Worm (Caenorhabditis elegans) whole organism, young adult: ENCODE data around the gene ogdh-2.

ENCODE experiments used
- B0019.2 ChIP-seq: fragments of 200-800 bp; sonication (Bioruptor generic); conservative IDR thresholded peaks from 2 replicates; pipeline ENCODE4 v1.3.6; 2022; ENCODE audit warnings: missing genetic modification reagents, missing genetic modification characterization, missing compliant biosample characterization
- D2030.7 ChIP-seq: fragments of 200-800 bp; sonication (Bioruptor generic); IDR thresholded peaks from 2 replicates; pipeline ENCODE4 v1.3.6; 2022; ENCODE audit warnings: missing genetic modification reagents, missing genetic modification characterization, missing compliant biosample characterization
- F33H1.4 ChIP-seq: fragments of 200-800 bp; sonication (Bioruptor generic); IDR thresholded peaks from 2 replicates; pipeline ENCODE4 v1.3.6; 2022; ENCODE audit warnings: missing genetic modification reagents, missing genetic modification characterization, missing compliant biosample characterization
- F57A8.1 ChIP-seq: fragments of 200-800 bp; sonication (Bioruptor generic); optimal IDR thresholded peaks from 2 replicates; lab custom pipeline; 2018; ENCODE audit warnings: mild to moderate bottlenecking, missing genetic modification characterization, moderate library complexity, missing compliant biosample characterization
- K12H6.12 ChIP-seq: fragments of 200-800 bp; sonication (Bioruptor generic); optimal IDR thresholded peaks from 2 replicates; lab custom pipeline; 2018; ENCODE audit warnings: mild to moderate bottlenecking, missing genetic modification characterization, missing compliant biosample characterization
- Y53G8AR.9 ChIP-seq: fragments of 200-800 bp; sonication (Bioruptor generic); conservative IDR thresholded peaks from 2 replicates; pipeline ENCODE4 v1.3.6; 2022; ENCODE audit warnings: missing genetic modification reagents, missing genetic modification characterization, missing compliant biosample characterization
- Y56A3A.18 ChIP-seq: fragments of 200-800 bp; sonication (Bioruptor generic); IDR thresholded peaks from 2 replicates; pipeline ENCODE4 v1.3.6; 2022; ENCODE audit warnings: missing genetic modification reagents, missing genetic modification characterization, missing compliant biosample characterization
- ZK185.1 ChIP-seq: sonication (generic microtip); optimal IDR thresholded peaks from 2 replicates; lab custom pipeline; 2016; ENCODE audit warnings: mild to moderate bottlenecking, missing genetic modification characterization, missing compliant biosample characterization; ENCODE audit not compliant: poor library complexity, severe bottlenecking
- akir-1 ChIP-seq: fragments of 200-800 bp; sonication (Bioruptor generic); optimal IDR thresholded peaks from 2 replicates; lab custom pipeline; 2018; ENCODE audit warnings: mild to moderate bottlenecking, missing genetic modification characterization, moderate library complexity, missing compliant biosample characterization
- attf-3 ChIP-seq: fragments of 200-800 bp; sonication (Bioruptor generic); conservative IDR thresholded peaks from 2 replicates; pipeline ENCODE4 v1.3.6; 2022; ENCODE audit warnings: missing genetic modification reagents, missing genetic modification characterization, missing compliant biosample characterization
- attf-5 ChIP-seq: fragments of 200-800 bp; sonication (Bioruptor generic); optimal IDR thresholded peaks from 2 replicates; lab custom pipeline; 2018; ENCODE audit warnings: mild to moderate bottlenecking, missing genetic modification characterization, missing compliant biosample characterization
- bed-2 ChIP-seq: fragments of 200-800 bp; sonication (Bioruptor generic); IDR thresholded peaks from 2 replicates; pipeline ENCODE4 v1.3.6; 2022; ENCODE audit warnings: missing genetic modification reagents, missing genetic modification characterization, missing compliant biosample characterization
- ceh-27 ChIP-seq: fragments of 200-800 bp; sonication (Bioruptor generic); optimal IDR thresholded peaks from 2 replicates; lab custom pipeline; 2018; ENCODE audit warnings: mild to moderate bottlenecking, missing genetic modification characterization, moderate library complexity, missing compliant biosample characterization
- ceh-58 ChIP-seq: fragments of 200-800 bp; sonication (Bioruptor generic); IDR thresholded peaks from 2 replicates; pipeline ENCODE4 v1.3.6; 2022; ENCODE audit warnings: missing genetic modification characterization, missing compliant biosample characterization
- chd-7 ChIP-seq: sonication (generic microtip); optimal IDR thresholded peaks from 2 replicates; lab custom pipeline; 2016; ENCODE audit warnings: mild to moderate bottlenecking, missing genetic modification characterization, moderate library complexity, missing compliant biosample characterization
- dox-1 ChIP-seq: fragments of 200-800 bp; sonication (Bioruptor generic); IDR thresholded peaks from 2 replicates; pipeline ENCODE4 v1.3.6; 2022; ENCODE audit warnings: missing genetic modification reagents, missing genetic modification characterization, missing compliant biosample characterization
- dpl-1 ChIP-seq: fragments of 150-350 bp; optimal IDR thresholded peaks from 2 replicates; lab custom pipeline; 2014; ENCODE audit warnings: missing biosample characterization, missing genetic modification reagents, missing genetic modification characterization
- efl-1 ChIP-seq: fragments of 150-350 bp; optimal IDR thresholded peaks from 2 replicates; lab custom pipeline; 2014; ENCODE audit warnings: missing biosample characterization, missing genetic modification reagents, missing genetic modification characterization
- ekl-4 ChIP-seq: fragments of 200-800 bp; sonication (Bioruptor generic); IDR thresholded peaks from 2 replicates; pipeline ENCODE4 v1.3.6; 2022; ENCODE audit warnings: missing genetic modification reagents, missing genetic modification characterization, missing compliant biosample characterization
- fkh-3 ChIP-seq: sonication (generic microtip); optimal IDR thresholded peaks from 2 replicates; lab custom pipeline; 2016; ENCODE audit warnings: mild to moderate bottlenecking, missing genetic modification characterization, missing compliant biosample characterization
- him-1 ChIP-seq: sonication (generic microtip); optimal IDR thresholded peaks from 2 replicates; lab custom pipeline; 2016; ENCODE audit warnings: missing genotype, missing genetic modification reagents, missing genetic modification characterization, missing compliant biosample characterization
- hmg-20 ChIP-seq: fragments of 200-800 bp; sonication (Bioruptor generic); IDR thresholded peaks from 2 replicates; pipeline ENCODE4 v1.3.6; 2022; ENCODE audit warnings: missing genetic modification reagents, missing genetic modification characterization, missing compliant biosample characterization
- lag-1 ChIP-seq: fragments of 200-800 bp; sonication (Bioruptor generic); IDR thresholded peaks from 2 replicates; pipeline ENCODE4 v1.3.6; 2022; ENCODE audit warnings: missing genetic modification reagents, missing genetic modification characterization, missing compliant biosample characterization
- lin-35 ChIP-seq, 3 experiments: fragments of 150-350 bp in 2 of 3; sonication (generic microtip) in 1 of 3; optimal IDR thresholded peaks; 2 replicates each; lab custom pipeline; 2014 to 2018; ENCODE audit warnings: missing biosample characterization in 3 of 3, missing genetic modification characterization in 3 of 3, missing genetic modification reagents in 3 of 3
- lin-54 ChIP-seq: fragments of 200-800 bp; sonication (Bioruptor generic); optimal IDR thresholded peaks from 2 replicates; lab custom pipeline; 2018; ENCODE audit warnings: mild to moderate bottlenecking, missing genetic modification characterization, missing compliant biosample characterization
- madf-3 ChIP-seq: fragments of 200-800 bp; sonication (Bioruptor generic); IDR thresholded peaks from 2 replicates; pipeline ENCODE4 v1.3.6; 2022; ENCODE audit warnings: missing genetic modification reagents, missing genetic modification characterization, missing compliant biosample characterization
- madf-6 ChIP-seq: fragments of 200-800 bp; sonication (Bioruptor generic); IDR thresholded peaks from 2 replicates; pipeline ENCODE4 v1.3.6; 2022; ENCODE audit warnings: missing genetic modification reagents, missing genetic modification characterization, missing compliant biosample characterization
- madf-8 ChIP-seq: fragments of 200-800 bp; sonication (Bioruptor generic); conservative IDR thresholded peaks from 2 replicates; pipeline ENCODE4 v1.3.6; 2022; ENCODE audit warnings: missing genetic modification reagents, missing genetic modification characterization, missing compliant biosample characterization
- mcd-1 ChIP-seq: fragments of 200-800 bp; sonication (Bioruptor generic); IDR thresholded peaks from 2 replicates; pipeline ENCODE4 v1.3.6; 2022; ENCODE audit warnings: missing genetic modification reagents, missing genetic modification characterization, missing compliant biosample characterization
- nhr-27 ChIP-seq: fragments of 200-800 bp; sonication (Bioruptor generic); optimal IDR thresholded peaks from 2 replicates; lab custom pipeline; 2018; ENCODE audit warnings: mild to moderate bottlenecking, missing genetic modification characterization, moderate library complexity, missing compliant biosample characterization
- nhr-90 ChIP-seq: sonication (generic microtip); optimal IDR thresholded peaks from 2 replicates; lab custom pipeline; 2016; ENCODE audit warnings: missing genotype, mild to moderate bottlenecking, missing genetic modification characterization, missing compliant biosample characterization
- pbrm-1 ChIP-seq: fragments of 200-800 bp; sonication (Bioruptor generic); IDR thresholded peaks from 2 replicates; pipeline ENCODE4 v1.3.6; 2022; ENCODE audit warnings: missing genetic modification reagents, missing genetic modification characterization, missing compliant biosample characterization
- rpc-1 ChIP-seq, 2 experiments: fragments of 150-350 bp in 1 of 2; sonication (generic microtip) in 1 of 2; optimal IDR thresholded peaks; 2 replicates each; lab custom pipeline; 2014 to 2018; ENCODE audit warnings: missing biosample characterization in 1 of 2, missing genetic modification characterization in 1 of 2, missing genetic modification reagents in 1 of 2, missing genotype in 1 of 2
- sdz-38 ChIP-seq: sonication (generic microtip); optimal IDR thresholded peaks from 2 replicates; lab custom pipeline; 2016; ENCODE audit warnings: missing genotype, missing genetic modification characterization, missing compliant biosample characterization
- snpc-1.3 ChIP-seq: sonication (generic microtip); optimal IDR thresholded peaks from 2 replicates; lab custom pipeline; 2017; ENCODE audit warnings: missing genetic modification characterization, mild to moderate bottlenecking, missing compliant biosample characterization, antibody characterized with exemption, moderate library complexity, missing genotype, missing genetic modification reagents; ENCODE audit not compliant: insufficient read depth
- tbp1 ChIP-seq: fragments of 200-800 bp; sonication (Bioruptor generic); optimal IDR thresholded peaks from 2 replicates; lab custom pipeline; 2018; ENCODE audit warnings: mild to moderate bottlenecking, missing genetic modification characterization, missing compliant biosample characterization
- tlf-1 ChIP-seq: fragments of 200-800 bp; sonication (Bioruptor generic); optimal IDR thresholded peaks from 2 replicates; lab custom pipeline; 2018; ENCODE audit warnings: mild to moderate bottlenecking, missing genetic modification characterization, missing compliant biosample characterization
- zfh-2 ChIP-seq: fragments of 200-800 bp; sonication (Bioruptor generic); conservative IDR thresholded peaks from 2 replicates; pipeline ENCODE4 v1.3.6; 2022; ENCODE audit warnings: missing genetic modification reagents, missing genetic modification characterization, missing compliant biosample characterization
- ztf-18 ChIP-seq: sonication (generic microtip); optimal IDR thresholded peaks from 2 replicates; lab custom pipeline; 2016; ENCODE audit warnings: missing genotype, mild to moderate bottlenecking, missing genetic modification characterization, missing compliant biosample characterization

ogdh-2 gene

DNA sequence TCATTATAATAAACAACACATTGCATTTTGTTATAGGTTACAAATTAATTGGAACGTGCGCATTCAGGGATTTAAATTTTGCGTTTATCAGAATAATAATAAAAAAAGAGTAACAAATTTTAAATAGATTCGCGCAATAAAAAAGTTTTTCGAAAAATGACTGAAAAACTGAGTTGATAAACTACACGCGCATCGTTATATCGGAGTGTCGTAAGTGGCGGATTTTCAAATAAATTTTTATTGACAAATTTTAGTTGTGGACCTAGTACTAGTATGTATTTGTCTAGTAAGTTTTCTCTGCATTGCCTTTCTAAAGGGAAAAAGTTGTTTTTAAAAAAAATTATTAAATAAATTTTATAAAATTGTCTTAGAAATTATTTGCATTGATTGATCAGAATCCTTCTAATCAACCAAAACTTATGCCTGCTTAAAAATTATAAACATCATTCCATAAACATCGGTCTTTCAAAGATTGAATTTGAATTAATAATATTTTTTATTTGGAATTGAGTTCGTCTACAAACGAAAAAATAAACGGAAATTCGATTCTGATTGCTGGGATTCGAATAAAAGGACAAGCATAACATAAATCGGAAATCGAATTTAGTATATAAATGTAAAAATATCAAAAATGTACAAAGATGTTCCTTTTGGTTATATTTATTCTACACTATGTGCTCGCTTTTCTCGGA is 9.9 kb upstream of the ogdh-2 start, which contains the start of gene srd-4:
srd-4 (plus strand) TSS at position 642 of the 692 bp plus-strand sequence.
- TF ChIP-seq efl-1 (GFP tag; lab: Kevin White, UChicago): peak; percentile 47
- TF ChIP-seq attf-3: peak; percentile 90
- TF ChIP-seq lin-54 (GFP tag; lab: Kevin White, UChicago): peak; percentile 81
- TF ChIP-seq lin-35 (GFP tag; optimal IDR thresholded peaks at IDR 0.05; lab: Kevin White, UChicago): peak in 1 of 3 experiments; percentile 55
- no peak for TF ChIP-seq F57A8.1 (GFP tag; lab: Kevin White, UChicago)
- no peak for TF ChIP-seq ZK185.1 (tag; lab: Kevin White, UChicago)
- peak; percentile 34 for TF ChIP-seq dpl-1 (GFP tag; lab: Kevin White, UChicago)

DNA sequence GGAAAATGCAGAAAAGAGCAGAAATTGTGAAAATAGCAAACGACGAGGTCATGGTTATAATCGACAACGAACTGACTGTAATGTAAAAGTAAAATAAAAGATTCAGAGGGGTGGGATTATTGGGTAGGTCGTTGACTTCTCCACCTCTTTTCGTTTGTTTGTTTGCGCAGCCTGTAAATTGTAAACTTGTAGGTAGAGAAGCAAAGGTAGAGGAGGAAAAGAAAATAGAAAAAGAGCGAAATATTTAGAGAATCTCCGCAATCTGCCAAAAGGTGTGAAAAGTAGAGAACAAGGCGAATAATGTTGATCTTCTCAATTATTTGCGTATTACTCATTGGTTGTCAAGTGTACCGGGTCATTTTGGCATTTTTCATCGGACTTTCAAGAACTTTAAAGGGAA is 7.0 kb upstream of the ogdh-2 start, which contains the start of gene ZK863.8:
ZK863.8 (minus strand) TSS at position 173 of the 400 bp plus-strand sequence.
- TF ChIP-seq ZK185.1 (tag; lab: Kevin White, UChicago) (no peak), ekl-4 (no peak)

DNA sequence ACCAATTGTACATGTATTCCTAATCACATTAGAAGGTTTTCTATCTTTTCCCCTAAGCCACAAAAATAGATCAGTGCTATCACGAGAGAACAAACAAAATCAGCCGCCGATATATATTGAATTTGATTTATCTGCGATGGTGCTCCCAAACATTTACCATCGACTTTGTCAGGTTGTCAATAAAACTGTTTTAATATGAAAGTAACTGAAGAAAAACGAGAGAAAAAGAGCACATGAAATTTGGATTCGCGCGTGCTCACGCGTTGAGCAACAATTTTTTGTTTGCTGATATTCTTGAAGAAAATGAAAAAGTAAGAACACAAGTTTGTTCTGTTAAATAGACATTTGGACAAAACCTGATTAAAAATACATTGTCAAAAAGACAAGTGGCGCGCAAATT is 5.5 kb upstream of the ogdh-2 start:
- TF ChIP-seq F57A8.1 (GFP tag; lab: Kevin White, UChicago) (no peak), nhr-27 (tag; lab: Kevin White, UChicago) (no peak)
- TF ChIP-seq, all 124 proteins: peak for 0

ce11 chrV:12190943-12191569 is 3.3 kb upstream of the ogdh-2 start, which contains the start of gene dpy-30:
TSS of gene dpy-30 (plus strand) at chrV:12191519.
- TF ChIP-seq sdz-38 (tag; lab: Kevin White, UChicago) (no peak), K12H6.12 (tag; lab: Kevin White, UChicago) (no peak), chd-7 (tag; lab: Kevin White, UChicago) (no peak), ceh-58 (GFP tag; lab: Robert Waterston, UW) (no peak), ztf-18 (tag; lab: Kevin White, UChicago) (peak; percentile 10), F33H1.4 (no peak), madf-6 (peak; percentile 38; the same call in 1 of the 2 replicates), mcd-1 (GFP tag; lab: Robert Waterston, UW) (0 out of 2 replicates have a peak, but pooled peaks have one; percentile 18), nhr-90 (tag; lab: Kevin White, UChicago) (no peak), Y56A3A.18 (no peak), madf-8 (GFP tag; lab: Robert Waterston, UW) (no peak), pbrm-1 (GFP tag; lab: Robert Waterston, UW) (peak; percentile 44; the same call in 1 of the 2 replicates), ceh-27 (GFP tag; lab: Kevin White, UChicago) (no peak), tbp1 (GFP tag; lab: Kevin White, UChicago) (peak; percentile 3), zfh-2 (GFP tag; lab: Robert Waterston, UW) (no peak), akir-1 (GFP tag; lab: Kevin White, UChicago) (no peak), attf-5 (GFP tag; lab: Kevin White, UChicago) (no peak), attf-3 (peak; percentile 67), dox-1 (GFP tag; lab: Robert Waterston, UW) (no peak), snpc-1.3 (tag; lab: Kevin White, UChicago) (no peak), D2030.7 (GFP tag; lab: Robert Waterston, UW) (peak; percentile 31; the same call in 1 of the 2 replicates), fkh-3 (no peak), lin-54 (GFP tag; lab: Kevin White, UChicago) (peak; percentile 53), lag-1 (GFP tag; lab: Robert Waterston, UW) (no peak), rpc-1 (optimal IDR thresholded peaks at IDR 0.05; lab: Kevin White, UChicago) (no peak), rpc-1 (tag; optimal IDR thresholded peaks at IDR 0.05; lab: Kevin White, UChicago) (no peak), bed-2 (GFP tag; lab: Robert Waterston, UW) (no peak), tlf-1 (no peak), Y53G8AR.9 (no peak), hmg-20 (GFP tag; lab: Robert Waterston, UW) (no peak), ekl-4 (no peak), madf-3 (GFP tag; lab: Robert Waterston, UW) (no peak), B0019.2 (GFP tag; lab: Robert Waterston, UW) (no peak), him-1 (no peak)
